Worm (Caenorhabditis elegans): ENCODE results near the gene cpg-1.
A peak's percentile ranks its signal among the peaks of the same experiment; 100 is the strongest.

Gene cpg-1

ce11 chrIII:4506140-4506539 lies 17.0 kb downstream of the cpg-1 start:
- TF ChIP-seq hlh-11 (tag; optimal IDR thresholded peaks at IDR 0.05) (peak; percentile 27), dmd-6 (GFP tag; IDR thresholded peaks at IDR 0.05) (peak; percentile 72), dve-1 (tag; optimal IDR thresholded peaks at IDR 0.05; ENCODE audit: insufficient read depth) (peak; percentile 41), tra-1 (GFP tag; IDR thresholded peaks at IDR 0.05) (0 out of 2 replicates have a peak, but pooled peaks have one; percentile 18), pqm-1 (tag; optimal IDR thresholded peaks at IDR 0.05) (peak; percentile 96), dmd-8 (GFP tag; IDR thresholded peaks at IDR 0.05) (no peak), T20F7.1 (GFP tag; optimal IDR thresholded peaks at IDR 0.05) (peak; percentile 13), Y75B8A.6 (GFP tag; IDR thresholded peaks at IDR 0.05) (no peak), nhr-28 (tag; optimal IDR thresholded peaks at IDR 0.05) (peak; percentile 80), daf-16 (GFP tag; optimal IDR thresholded peaks at IDR 0.05) (no peak), daf-16 (tag; optimal IDR thresholded peaks at IDR 0.05) (peak; percentile 49), daf-12 (tag; optimal IDR thresholded peaks at IDR 0.05) (no peak), aha-1 (tag) (peak; percentile 82), dpl-1 (GFP tag; optimal IDR thresholded peaks at IDR 0.05) (no peak), php-3 (GFP tag; IDR thresholded peaks at IDR 0.05) (peak; percentile 90)

ce11 chrIII:4506590-4507128 lies 17.5 kb downstream of the cpg-1 start:
- TF ChIP-seq mdt-29 (GFP tag; IDR thresholded peaks at IDR 0.05): no peak
- TF ChIP-seq dve-1 (tag; optimal IDR thresholded peaks at IDR 0.05; ENCODE audit: insufficient read depth): peak; percentile 32
- no peak for TF ChIP-seq ztf-11 (tag; optimal IDR thresholded peaks at IDR 0.05)
- TF ChIP-seq hlh-11 (tag; optimal IDR thresholded peaks at IDR 0.05): peak; percentile 75
- peak; percentile 39 for TF ChIP-seq nhr-48 (tag; optimal IDR thresholded peaks at IDR 0.05)
- TF ChIP-seq daf-16 (GFP tag; optimal IDR thresholded peaks at IDR 0.05): no peak
- TF ChIP-seq daf-16 (tag; optimal IDR thresholded peaks at IDR 0.05): peak; percentile 75
- peak; percentile 62; the same call in 1 of the 2 replicates for TF ChIP-seq php-3 (GFP tag; IDR thresholded peaks at IDR 0.05)
- peak; percentile 93 for TF ChIP-seq aha-1 (tag)
- peak; percentile 9; the same call in 1 of the 2 replicates for TF ChIP-seq lin-1 (GFP tag; IDR thresholded peaks at IDR 0.05)
- peak in 1 of 2 experiments; percentile 26 for TF ChIP-seq hif-1 (tag; optimal IDR thresholded peaks at IDR 0.05)
- no peak for TF ChIP-seq T26A8.4 (GFP tag; IDR thresholded peaks at IDR 0.05)
- TF ChIP-seq madf-5 (GFP tag; IDR thresholded peaks at IDR 0.05): no peak
- peak; percentile 5 for TF ChIP-seq mxl-3 (GFP tag; optimal IDR thresholded peaks at IDR 0.05)
- peak; percentile 73 for TF ChIP-seq nhr-28 (tag; optimal IDR thresholded peaks at IDR 0.05)
- TF ChIP-seq spr-1 (tag; optimal IDR thresholded peaks at IDR 0.05): no peak
- no peak for TF ChIP-seq fkh-10 (GFP tag; optimal IDR thresholded peaks at IDR 0.05)
- TF ChIP-seq daf-19 (GFP tag; conservative IDR thresholded peaks at IDR 0.05): no peak
- TF ChIP-seq lsy-2 (tag; optimal IDR thresholded peaks at IDR 0.05): peak in 1 of 2 experiments; percentile 29
- peak; percentile 75 for TF ChIP-seq dmd-6 (GFP tag; IDR thresholded peaks at IDR 0.05)
- 0 out of 2 replicates have a peak, but pooled peaks have one; percentile 6 for TF ChIP-seq pha-4 (GFP tag; IDR thresholded peaks at IDR 0.05)
- no peak for TF ChIP-seq pha-4 (tag; optimal IDR thresholded peaks at IDR 0.05)
- peak; percentile 75 for TF ChIP-seq pqm-1 (tag; optimal IDR thresholded peaks at IDR 0.05)
- TF ChIP-seq nhr-11 (tag; optimal IDR thresholded peaks at IDR 0.05): no peak

- TF ChIP-seq ama-1 (optimal IDR thresholded peaks at IDR 0.05): no peak
- no peak for TF ChIP-seq Y48G9A.11 (GFP tag; IDR thresholded peaks at IDR 0.05)
- TF ChIP-seq nhr-10 (tag; optimal IDR thresholded peaks at IDR 0.05): no peak
- TF ChIP-seq ctbp-1 (GFP tag; IDR thresholded peaks at IDR 0.05): no peak
- no peak for TF ChIP-seq F37D6.2 (tag; optimal IDR thresholded peaks at IDR 0.05)
- no peak for TF ChIP-seq daf-8 (GFP tag; IDR thresholded peaks at IDR 0.05)
- TF ChIP-seq nhr-76 (tag; optimal IDR thresholded peaks at IDR 0.05): no peak
- TF ChIP-seq mes-2 (tag; optimal IDR thresholded peaks at IDR 0.05; ENCODE audit: poor library complexity, severe bottlenecking): peak; percentile 70
- peak; percentile 26 for TF ChIP-seq nhr-77 (tag; optimal IDR thresholded peaks at IDR 0.05)
- TF ChIP-seq ztf-7 (tag; optimal IDR thresholded peaks at IDR 0.05): peak; percentile 69
- TF ChIP-seq fkh-10 (GFP tag; optimal IDR thresholded peaks at IDR 0.05): no peak
- no peak for TF ChIP-seq ceh-32 (tag; optimal IDR thresholded peaks at IDR 0.05; ENCODE audit: poor library complexity)
- TF ChIP-seq F10B5.3 (tag; optimal IDR thresholded peaks at IDR 0.05): no peak
- no peak for TF ChIP-seq saeg-2 (GFP tag; IDR thresholded peaks at IDR 0.05)
- no peak for TF ChIP-seq ceh-20 (GFP tag; IDR thresholded peaks at IDR 0.05)
- no peak for TF ChIP-seq zag-1 (tag; optimal IDR thresholded peaks at IDR 0.05)
- TF ChIP-seq ceh-44 (GFP tag; IDR thresholded peaks at IDR 0.05): no peak
- TF ChIP-seq F44E2.7 (GFP tag; IDR thresholded peaks at IDR 0.05): no peak
Measured at ce11 chrIII:4508064-4508905, 19.1 kb downstream of the cpg-1 start, which contains the start of the genes cct-5 and F25F2.1. Gene cct-5 (minus strand): TSS chrIII:4508114. Gene F25F2.1 (plus strand): TSS chrIII:4508855.

Measured in whole organism, L4 larva.